Worm (Caenorhabditis elegans) whole organism, L2 larva: Measurements from ENCODE around the gene M57.2.

Experiments used
- C34F6.9 ChIP-seq: fragments of 150-350 bp; optimal IDR thresholded peaks from 2 replicates; lab custom pipeline; 2014; ENCODE audit warnings: missing biosample characterization, missing genetic modification characterization
- F13H6.1 ChIP-seq: sonication (generic microtip); optimal IDR thresholded peaks from 2 replicates; lab custom pipeline; 2016; ENCODE audit warnings: missing genetic modification characterization, missing compliant biosample characterization
- R02D3.7 ChIP-seq: fragments of 150-350 bp; optimal IDR thresholded peaks from 2 replicates; lab custom pipeline; 2014; ENCODE audit warnings: missing biosample characterization, missing genetic modification characterization
- ZK546.5 ChIP-seq: sonication (generic microtip); optimal IDR thresholded peaks from 2 replicates; lab custom pipeline; 2017; ENCODE audit warnings: missing biosample characterization, missing genetic modification characterization
- alr-1 ChIP-seq: fragments of 150-350 bp; optimal IDR thresholded peaks from 2 replicates; lab custom pipeline; 2014; ENCODE audit warnings: missing biosample characterization, missing genetic modification characterization
- blmp-1 ChIP-seq: sonication (generic microtip); optimal IDR thresholded peaks from 2 replicates; lab custom pipeline; 2017; ENCODE audit warnings: missing genetic modification characterization, mild to moderate bottlenecking, missing compliant biosample characterization, antibody characterized with exemption, moderate library complexity; ENCODE audit not compliant: insufficient read depth
- ceh-16 ChIP-seq: fragments of 150-350 bp; optimal IDR thresholded peaks from 2 replicates; lab custom pipeline; 2014; ENCODE audit warnings: missing biosample characterization, missing genetic modification characterization
- ceh-82 ChIP-seq: fragments of 150-350 bp; optimal IDR thresholded peaks from 2 replicates; lab custom pipeline; 2014; ENCODE audit warnings: missing biosample characterization, missing genetic modification characterization
- crh-2 ChIP-seq: sonication (generic microtip); optimal IDR thresholded peaks from 2 replicates; lab custom pipeline; 2017; ENCODE audit warnings: missing biosample characterization, missing genetic modification characterization
- egl-27 ChIP-seq: sonication (generic microtip); optimal IDR thresholded peaks from 3 replicates; lab custom pipeline; 2017; ENCODE audit warnings: missing biosample characterization, missing genetic modification reagents, missing genetic modification characterization
- elt-3 ChIP-seq: sonication (generic microtip); optimal IDR thresholded peaks from 2 replicates; lab custom pipeline; 2017; ENCODE audit warnings: missing biosample characterization, missing genetic modification characterization
- gmeb-1 ChIP-seq: fragments of 150-350 bp; optimal IDR thresholded peaks from 2 replicates; lab custom pipeline; 2014; ENCODE audit warnings: missing biosample characterization, missing genetic modification characterization
- lin-11 ChIP-seq: fragments of 150-350 bp; sonication (generic microtip); optimal IDR thresholded peaks from 2 replicates; lab custom pipeline; 2014; ENCODE audit warnings: missing biosample characterization, missing genetic modification characterization, inconsistent platforms, mixed read lengths
- lin-13 ChIP-seq: fragments of 150-350 bp; optimal IDR thresholded peaks from 2 replicates; lab custom pipeline; 2014; ENCODE audit warnings: missing biosample characterization, missing genetic modification reagents, missing genetic modification characterization
- lin-39 ChIP-seq: fragments of 150-350 bp; optimal IDR thresholded peaks from 2 replicates; lab custom pipeline; 2014; ENCODE audit warnings: missing biosample characterization, missing genetic modification reagents, missing genetic modification characterization
- lsy-2 ChIP-seq, 2 experiments: fragments of 150-350 bp in 1 of 2; sonication (generic microtip) in 1 of 2; optimal IDR thresholded peaks; 2 replicates each; lab custom pipeline; 2014 to 2017; ENCODE audit warnings: missing biosample characterization in 2 of 2, missing genetic modification characterization in 2 of 2
- mab-5 ChIP-seq: fragments of 150-350 bp; optimal IDR thresholded peaks from 2 replicates; lab custom pipeline; 2014; ENCODE audit warnings: missing biosample characterization, missing genetic modification characterization
- mbf-1 ChIP-seq: sonication (generic microtip); optimal IDR thresholded peaks from 2 replicates; lab custom pipeline; 2017; ENCODE audit warnings: missing biosample characterization, missing genetic modification characterization
- mdl-1 ChIP-seq, 2 experiments: fragments of 150-350 bp in 1 of 2; sonication (generic microtip) in 1 of 2; optimal IDR thresholded peaks; 2 replicates each; lab custom pipeline; 2017; ENCODE audit warnings: missing biosample characterization in 2 of 2, missing genetic modification characterization in 2 of 2
- nhr-129 ChIP-seq: fragments of 150-350 bp; optimal IDR thresholded peaks from 2 replicates; lab custom pipeline; 2014; ENCODE audit warnings: missing biosample characterization, missing genetic modification characterization
- nhr-23 ChIP-seq: fragments of 150-350 bp; optimal IDR thresholded peaks from 2 replicates; lab custom pipeline; 2014; ENCODE audit warnings: missing biosample characterization, missing genetic modification reagents, missing genetic modification characterization
- nhr-77 ChIP-seq: fragments of 150-350 bp; optimal IDR thresholded peaks from 2 replicates; lab custom pipeline; 2014; ENCODE audit warnings: missing biosample characterization, missing genetic modification characterization
- sem-4 ChIP-seq: fragments of 150-350 bp; optimal IDR thresholded peaks from 2 replicates; lab custom pipeline; 2014; ENCODE audit warnings: missing biosample characterization, missing genetic modification reagents, missing genetic modification characterization
- sma-3 ChIP-seq: sonication (generic microtip); optimal IDR thresholded peaks from 2 replicates; lab custom pipeline; 2016; ENCODE audit warnings: missing genetic modification reagents, missing genetic modification characterization, missing compliant biosample characterization
- sma-9 ChIP-seq, 2 experiments: fragments of 150-350 bp in 1 of 2; sonication (generic microtip) in 1 of 2; optimal IDR thresholded peaks; 2 replicates each; lab custom pipeline; 2014 to 2016; ENCODE audit warnings: missing genetic modification characterization in 2 of 2, mild to moderate bottlenecking in 1 of 2, missing biosample characterization in 1 of 2, missing compliant biosample characterization in 1 of 2, missing genetic modification reagents in 1 of 2, moderate library complexity in 1 of 2
- unc-39 ChIP-seq: fragments of 150-350 bp; optimal IDR thresholded peaks from 2 replicates; lab custom pipeline; 2014; ENCODE audit warnings: missing biosample characterization, missing genetic modification characterization
- unc-55 ChIP-seq: fragments of 150-350 bp; sonication (generic microtip); optimal IDR thresholded peaks from 3 replicates; lab custom pipeline; 2014; ENCODE audit warnings: missing biosample characterization, missing genetic modification reagents, missing genetic modification characterization
- zag-1 ChIP-seq: fragments of 150-350 bp; optimal IDR thresholded peaks from 2 replicates; lab custom pipeline; 2014; ENCODE audit warnings: missing biosample characterization, missing genetic modification characterization
- ztf-1 ChIP-seq: fragments of 200-800 bp; sonication (Bioruptor generic); conservative IDR thresholded peaks from 2 replicates; pipeline ENCODE4 v1.3.6; 2022; ENCODE audit warnings: missing genetic modification characterization, missing compliant biosample characterization
- ztf-11 ChIP-seq: sonication (generic microtip); optimal IDR thresholded peaks from 2 replicates; lab custom pipeline; 2017; ENCODE audit warnings: missing biosample characterization, missing genetic modification characterization
- ztf-4 ChIP-seq: fragments of 150-350 bp; optimal IDR thresholded peaks from 2 replicates; lab custom pipeline; 2014; ENCODE audit warnings: missing biosample characterization, missing genetic modification characterization

Gene M57.2

DNA sequence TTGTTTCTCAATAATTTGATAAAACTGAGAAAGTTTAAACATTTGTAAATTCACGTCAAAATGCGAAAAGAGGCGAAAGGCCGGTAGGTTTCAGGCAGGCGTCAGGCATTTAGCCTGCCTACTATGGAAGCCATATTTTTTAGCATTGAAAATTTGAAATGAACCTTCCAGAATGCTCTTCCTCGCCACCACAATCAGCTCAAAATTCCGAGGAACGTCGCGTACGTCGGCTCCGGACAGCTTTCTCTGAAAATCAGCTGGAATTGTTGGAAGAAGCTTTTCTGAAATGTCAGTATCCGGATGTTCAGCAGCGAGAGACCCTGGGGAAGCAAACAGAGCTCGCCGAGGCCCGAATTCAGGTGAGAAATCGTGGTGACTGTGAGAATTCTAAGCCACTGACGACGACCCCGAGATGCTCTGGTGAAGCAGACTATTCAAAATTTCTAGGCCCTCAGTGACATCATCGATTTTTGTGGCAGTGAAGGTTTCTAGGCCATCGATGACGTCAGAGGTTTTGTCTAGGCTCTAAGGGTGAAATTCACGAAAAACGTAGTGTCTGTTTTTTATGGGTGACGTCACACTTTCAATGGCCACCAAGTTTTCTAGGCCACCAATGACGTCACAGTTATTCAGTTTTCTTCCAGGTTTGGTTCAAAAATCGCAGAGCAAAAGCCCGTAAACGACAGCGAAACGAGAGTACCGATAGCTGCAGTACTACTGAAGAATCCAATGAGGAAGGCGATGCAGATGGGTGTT lies 25.0 kb upstream of the M57.2 start:
- TF ChIP-seq nhr-77 (tag; lab: Kevin White, UChicago) (no peak), ztf-11 (tag; lab: Kevin White, UChicago) (no peak), alr-1 (tag; lab: Kevin White, UChicago) (no peak), F13H6.1 (tag; lab: Kevin White, UChicago) (no peak), sma-3 (GFP tag; lab: Kevin White, UChicago) (no peak), mbf-1 (tag; lab: Kevin White, UChicago) (no peak), lin-39 (tag; lab: Kevin White, UChicago) (no peak), ztf-1 (GFP tag; lab: Robert Waterston, UW) (no peak), lin-13 (GFP tag; lab: Kevin White, UChicago) (no peak), zag-1 (tag; lab: Kevin White, UChicago) (no peak), sem-4 (tag; lab: Kevin White, UChicago) (no peak), lsy-2 (tag; optimal IDR thresholded peaks at IDR 0.05; lab: Kevin White, UChicago) (no peak), unc-55 (GFP tag; lab: Kevin White, UChicago) (no peak), ceh-16 (tag; lab: Kevin White, UChicago) (no peak), gmeb-1 (tag; lab: Kevin White, UChicago) (no peak), egl-27 (no peak), lin-11 (no peak)

DNA sequence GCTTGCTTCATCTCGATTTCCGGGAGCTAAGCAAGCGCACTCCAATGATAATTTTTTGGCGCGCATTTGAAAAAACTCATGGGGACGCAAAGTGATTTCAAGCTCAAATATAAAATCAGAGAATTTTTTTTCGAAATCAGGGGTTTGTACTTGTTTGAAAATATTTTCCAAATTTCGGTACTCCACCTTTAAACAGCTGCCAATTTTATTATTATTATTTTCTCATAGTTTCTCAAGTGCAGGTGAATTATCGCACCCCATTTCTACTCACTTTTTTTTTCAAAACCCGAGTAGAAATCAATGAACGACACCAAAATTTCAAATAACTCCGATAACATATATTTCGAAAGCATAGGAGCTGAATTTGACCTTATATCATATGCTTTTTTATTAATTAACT lies 23.0 kb upstream of the M57.2 start, which contains the start of gene srz-83:
TSS of gene srz-83 (plus strand) at position 301 of the 400 bp plus-strand sequence.
- TF ChIP-seq lin-13 (GFP tag; lab: Kevin White, UChicago): no peak
- TF ChIP-seq R02D3.7 (tag; lab: Kevin White, UChicago): no peak
- TF ChIP-seq sma-3 (GFP tag; lab: Kevin White, UChicago): no peak
- TF ChIP-seq lin-11: no peak
- no peak for TF ChIP-seq ZK546.5 (tag; lab: Kevin White, UChicago)
- TF ChIP-seq mab-5 (tag; lab: Kevin White, UChicago): no peak
- TF ChIP-seq ztf-11 (tag; lab: Kevin White, UChicago): no peak
- TF ChIP-seq lin-39 (tag; lab: Kevin White, UChicago): no peak
- TF ChIP-seq nhr-129: no peak
- TF ChIP-seq nhr-77 (tag; lab: Kevin White, UChicago): no peak
- TF ChIP-seq blmp-1 (tag; lab: Kevin White, UChicago): no peak
- no peak for TF ChIP-seq ceh-82 (tag; lab: Kevin White, UChicago)
- TF ChIP-seq C34F6.9: no peak
- TF ChIP-seq F13H6.1 (tag; lab: Kevin White, UChicago): no peak
- TF ChIP-seq sma-9 (GFP tag; optimal IDR thresholded peaks at IDR 0.05; lab: Kevin White, UChicago): no peak
- TF ChIP-seq sma-9 (tag; optimal IDR thresholded peaks at IDR 0.05; lab: Kevin White, UChicago): no peak
- TF ChIP-seq ztf-4: no peak
- no peak for TF ChIP-seq mdl-1 (tag; optimal IDR thresholded peaks at IDR 0.05; lab: Kevin White, UChicago)
- TF ChIP-seq crh-2: no peak

DNA sequence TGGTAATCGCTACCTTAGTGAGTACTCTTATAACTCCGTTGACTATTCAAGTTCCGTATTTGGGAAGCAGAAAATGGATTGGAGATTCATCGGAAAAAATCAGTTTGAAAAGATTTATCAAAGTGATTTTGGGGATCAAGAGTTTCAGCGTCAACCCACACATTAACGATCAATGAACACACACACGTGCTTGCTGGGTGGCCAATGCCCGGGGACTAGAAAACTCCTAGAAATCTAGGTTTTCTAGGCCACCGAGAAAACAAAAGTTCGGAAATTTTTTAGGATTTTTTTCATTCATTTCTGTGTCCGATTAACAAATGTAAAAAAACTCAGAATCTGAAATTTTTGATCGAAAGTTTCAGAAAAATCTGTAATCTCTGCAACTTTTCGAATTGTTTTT lies 21.2 kb upstream of the M57.2 start:
- no peak for TF ChIP-seq F13H6.1 (tag; lab: Kevin White, UChicago)
- peak in 1 of 2 experiments; percentile 5 for TF ChIP-seq lsy-2 (tag; optimal IDR thresholded peaks at IDR 0.05; lab: Kevin White, UChicago)

DNA sequence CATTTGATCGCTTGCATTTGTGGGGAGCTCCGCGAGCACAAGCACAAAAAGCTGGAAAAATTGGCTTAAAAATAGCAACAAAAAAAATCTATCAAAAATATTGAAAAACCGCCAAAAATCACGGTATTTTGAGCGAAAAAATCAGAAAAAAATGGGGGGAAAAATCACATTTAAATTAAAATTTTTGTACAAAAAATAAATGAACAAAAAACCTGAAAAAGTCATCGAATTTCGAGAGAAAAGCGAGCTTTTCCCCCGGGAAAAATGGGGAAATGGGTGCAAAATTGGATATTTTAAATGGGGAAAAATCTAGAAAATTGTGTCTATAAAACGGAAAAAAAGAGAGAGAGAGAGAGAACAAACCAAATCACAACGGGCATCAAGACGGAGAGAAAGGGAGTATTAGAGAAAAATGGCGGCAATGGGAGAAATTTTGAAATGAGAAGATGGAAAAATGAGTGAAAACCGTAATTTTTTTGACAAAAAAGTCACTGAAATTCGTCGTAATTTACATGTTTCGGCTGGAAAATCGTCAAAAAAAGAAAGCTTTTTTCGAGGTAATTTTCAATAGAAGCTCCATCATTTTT lies 17.6 kb upstream of the M57.2 start, which contains the start of gene ced-10:
TSS of gene ced-10 (minus strand) at position 51 of the 587 bp plus-strand sequence.
- no peak for TF ChIP-seq nhr-23 (tag; lab: Kevin White, UChicago)
- TF ChIP-seq unc-39 (tag; lab: Kevin White, UChicago): no peak
- TF ChIP-seq lin-11: no peak
- TF ChIP-seq crh-2: no peak
- TF ChIP-seq alr-1 (tag; lab: Kevin White, UChicago): no peak
- no peak for TF ChIP-seq nhr-77 (tag; lab: Kevin White, UChicago)
- TF ChIP-seq ZK546.5 (tag; lab: Kevin White, UChicago): no peak
- TF ChIP-seq elt-3: no peak
- no peak for TF ChIP-seq F13H6.1 (tag; lab: Kevin White, UChicago)
- no peak for TF ChIP-seq R02D3.7 (tag; lab: Kevin White, UChicago)
- TF ChIP-seq zag-1 (tag; lab: Kevin White, UChicago): no peak
